Fruit fly (Drosophila melanogaster): ENCODE results near the gene CG6749.

dm6 chr3L:9760151-9760749 is 26.6 kb upstream of the CG6749 start, which contains the start of gene CG42268:
- TF ChIP-seq vri (GFP tag; optimal IDR thresholded peaks at IDR 0.05) (no peak), Sox15 (GFP tag; optimal IDR thresholded peaks at IDR 0.05) (no peak), svp (GFP tag) (no peak)
